Fruit fly (Drosophila melanogaster) whole organism, embryonic: Measurements from ENCODE around the gene CG8176.

Source experiments
- Adf1 ChIP-seq: fragments of 200-800 bp; sonication (Bioruptor generic); IDR thresholded peaks from 2 replicates; pipeline ENCODE4 v1.3.6; 2022; ENCODE audit warnings: missing biosample characterization, missing genetic modification characterization
- Aef1 ChIP-seq: fragments of 200-800 bp; sonication (Bioruptor generic); IDR thresholded peaks from 3 replicates; pipeline ENCODE4 v1.3.6; 2022; ENCODE audit warnings: missing biosample characterization, missing genetic modification characterization
- B-H1 ChIP-seq: fragments of 200-800 bp; sonication (Bioruptor generic); IDR thresholded peaks from 3 replicates; pipeline ENCODE4 v1.3.6; 2022; ENCODE audit warnings: missing biosample characterization, missing genetic modification characterization
- CG10267 ChIP-seq: fragments of 200-800 bp; sonication (Bioruptor generic); optimal IDR thresholded peaks from 2 replicates; lab custom pipeline; 2018; ENCODE audit warnings: missing biosample characterization, mild to moderate bottlenecking, missing genetic modification characterization, moderate library complexity
- CG10366 ChIP-seq: fragments of 200-800 bp; sonication (Bioruptor generic); IDR thresholded peaks from 2 replicates; pipeline ENCODE4 v1.3.6; 2022; ENCODE audit warnings: missing biosample characterization, missing genetic modification characterization
- CG10462 ChIP-seq: fragments of 200-800 bp; sonication (Bioruptor generic); optimal IDR thresholded peaks from 2 replicates; lab custom pipeline; 2016; ENCODE audit warnings: missing biosample characterization, missing genetic modification characterization
- CG11456 ChIP-seq: fragments of 200-800 bp; sonication (Bioruptor generic); IDR thresholded peaks from 3 replicates; pipeline ENCODE4 v1.3.6; 2022; ENCODE audit warnings: missing biosample characterization, missing genetic modification characterization
- CG12071 ChIP-seq: fragments of 200-800 bp; sonication (Bioruptor generic); optimal IDR thresholded peaks from 3 replicates; lab custom pipeline; 2018; ENCODE audit warnings: missing biosample characterization, mild to moderate bottlenecking, missing genetic modification characterization
- CG12942 ChIP-seq: fragments of 200-800 bp; sonication (Bioruptor generic); optimal IDR thresholded peaks from 3 replicates; lab custom pipeline; 2016; ENCODE audit warnings: missing biosample characterization, missing genetic modification characterization
- CG13424 ChIP-seq: fragments of 200-800 bp; sonication (Bioruptor generic); optimal IDR thresholded peaks from 2 replicates; lab custom pipeline; 2019; ENCODE audit warnings: missing biosample characterization, mild to moderate bottlenecking, missing genetic modification characterization, moderate library complexity
- CG15073 ChIP-seq: fragments of 200-800 bp; sonication (Bioruptor generic); optimal IDR thresholded peaks from 2 replicates; lab custom pipeline; 2016; ENCODE audit warnings: missing biosample characterization, missing genetic modification characterization
- CG15479 ChIP-seq: fragments of 200-800 bp; sonication (Bioruptor generic); optimal IDR thresholded peaks from 3 replicates; lab custom pipeline; 2019; ENCODE audit warnings: missing biosample characterization, mild to moderate bottlenecking, missing genetic modification characterization, moderate library complexity
- CG17359 ChIP-seq: fragments of 200-800 bp; sonication (Bioruptor generic); optimal IDR thresholded peaks from 3 replicates; lab custom pipeline; 2018; ENCODE audit warnings: missing biosample characterization, mild to moderate bottlenecking, missing genetic modification characterization, moderate library complexity
- CG17612 ChIP-seq: fragments of 200-800 bp; sonication (Bioruptor generic); IDR thresholded peaks from 2 replicates; pipeline ENCODE4 v1.3.6; 2022; ENCODE audit warnings: missing biosample characterization, missing genetic modification characterization
- CG1792 ChIP-seq: fragments of 200-800 bp; sonication (Bioruptor generic); optimal IDR thresholded peaks from 2 replicates; lab custom pipeline; 2016; ENCODE audit warnings: missing biosample characterization, missing genetic modification characterization
- CG30431 ChIP-seq: fragments of 200-800 bp; sonication (Bioruptor generic); optimal IDR thresholded peaks from 2 replicates; lab custom pipeline; 2017; ENCODE audit warnings: missing biosample characterization, missing genetic modification characterization
- CG31388 ChIP-seq: fragments of 200-800 bp; sonication (Bioruptor generic); optimal IDR thresholded peaks from 2 replicates; lab custom pipeline; 2016; ENCODE audit warnings: missing biosample characterization, missing genetic modification characterization
- CG4707 ChIP-seq: fragments of 200-800 bp; sonication (Bioruptor generic); optimal IDR thresholded peaks from 2 replicates; lab custom pipeline; 2018; ENCODE audit warnings: missing biosample characterization, mild to moderate bottlenecking, missing genetic modification characterization, moderate library complexity
- CG6854 ChIP-seq: fragments of 200-800 bp; sonication (Bioruptor generic); optimal IDR thresholded peaks from 3 replicates; lab custom pipeline; 2017; ENCODE audit warnings: missing biosample characterization, mild to moderate bottlenecking, missing genetic modification characterization
- CG7786 ChIP-seq: fragments of 200-800 bp; sonication (Bioruptor generic); optimal IDR thresholded peaks from 2 replicates; lab custom pipeline; 2016; ENCODE audit warnings: missing biosample characterization, missing genetic modification characterization
- CG8765 ChIP-seq: fragments of 200-800 bp; sonication (Bioruptor generic); IDR thresholded peaks from 2 replicates; pipeline ENCODE4 v1.3.6; 2022; ENCODE audit warnings: missing biosample characterization, missing genetic modification characterization
- CG9215 ChIP-seq: fragments of 200-800 bp; sonication (Bioruptor generic); IDR thresholded peaks from 2 replicates; pipeline ENCODE4 v1.3.6; 2022; ENCODE audit warnings: missing biosample characterization, missing genetic modification characterization
- Deaf1 ChIP-seq: fragments of 200-800 bp; optimal IDR thresholded peaks from 3 replicates; lab custom pipeline; 2019; ENCODE audit warnings: missing biosample characterization, mild to moderate bottlenecking, missing genetic modification characterization, moderate library complexity
- Dfd ChIP-seq, 2 experiments: fragments of >200 bp; optimal IDR thresholded peaks; 2 replicates each; lab custom pipeline; 2017; ENCODE audit warnings: missing biosample characterization in 2 of 2, missing genetic modification characterization in 2 of 2
- Ets97D ChIP-seq: fragments of 200-800 bp; sonication (Bioruptor generic); optimal IDR thresholded peaks from 3 replicates; lab custom pipeline; 2016; ENCODE audit warnings: missing biosample characterization, missing genetic modification characterization
- Gsc ChIP-seq: fragments of 200-800 bp; sonication (Bioruptor generic); IDR thresholded peaks from 2 replicates; pipeline ENCODE4 v1.3.6; 2022; ENCODE audit warnings: missing biosample characterization, missing genetic modification characterization
- HLH4C ChIP-seq: fragments of 200-800 bp; sonication (Bioruptor generic); IDR thresholded peaks from 3 replicates; pipeline ENCODE4 v1.3.6; 2022; ENCODE audit warnings: missing biosample characterization, missing genetic modification characterization; ENCODE audit not compliant: partially characterized antibody
- HmgD ChIP-seq: fragments of 200-800 bp; sonication (Bioruptor generic); optimal IDR thresholded peaks from 3 replicates; lab custom pipeline; 2016; ENCODE audit warnings: missing biosample characterization, missing genetic modification characterization
- Hmr ChIP-seq: fragments of 200-800 bp; sonication (Bioruptor generic); optimal IDR thresholded peaks from 3 replicates; lab custom pipeline; 2017; ENCODE audit warnings: mild to moderate bottlenecking, missing biosample characterization, missing genetic modification reagents, missing genetic modification characterization
- Hr39 ChIP-seq: fragments of >200 bp; optimal IDR thresholded peaks from 2 replicates; lab custom pipeline; 2017
- Lim3 ChIP-seq: fragments of 200-800 bp; sonication (Bioruptor generic); IDR thresholded peaks from 2 replicates; pipeline ENCODE4 v1.3.6; 2022; ENCODE audit warnings: missing biosample characterization, missing genetic modification characterization
- MESR4 ChIP-seq: fragments of 200-800 bp; sonication (Bioruptor generic); optimal IDR thresholded peaks from 2 replicates; lab custom pipeline; 2018; ENCODE audit warnings: missing biosample characterization, mild to moderate bottlenecking, missing genetic modification characterization, moderate library complexity
- MTF-1 ChIP-seq: fragments of 200-800 bp; sonication (Bioruptor generic); optimal IDR thresholded peaks from 2 replicates; lab custom pipeline; 2018; ENCODE audit warnings: missing biosample characterization, mild to moderate bottlenecking, missing genetic modification characterization, borderline replicate concordance
- NC2α ChIP-seq: fragments of 200-800 bp; sonication (Bioruptor generic); optimal IDR thresholded peaks from 2 replicates; lab custom pipeline; 2016; ENCODE audit warnings: missing biosample characterization, missing genetic modification characterization
- NK7.1 ChIP-seq: fragments of 200-800 bp; sonication (Bioruptor generic); optimal IDR thresholded peaks from 3 replicates; lab custom pipeline; 2016; ENCODE audit warnings: missing biosample characterization, missing genetic modification characterization
- Nf-YB ChIP-seq: fragments of 200-800 bp; sonication (Bioruptor generic); optimal IDR thresholded peaks from 3 replicates; lab custom pipeline; 2019; ENCODE audit warnings: missing biosample characterization, mild to moderate bottlenecking, missing genetic modification characterization, moderate library complexity
- Taf1 ChIP-seq: fragments of 200-800 bp; sonication (Bioruptor generic); IDR thresholded peaks from 2 replicates; pipeline ENCODE4 v1.3.6; 2022; ENCODE audit warnings: missing biosample characterization, missing genetic modification characterization
- Xrp1 ChIP-seq: fragments of 200-800 bp; sonication (Bioruptor generic); IDR thresholded peaks from 2 replicates; pipeline ENCODE4 v1.3.6; 2022; ENCODE audit warnings: missing biosample characterization, missing genetic modification characterization
- bab2 ChIP-seq: fragments of 200-800 bp; sonication (Bioruptor generic); optimal IDR thresholded peaks from 2 replicates; lab custom pipeline; 2016; ENCODE audit warnings: missing biosample characterization, missing genetic modification characterization
- bbx ChIP-seq: fragments of 200-800 bp; sonication (Bioruptor generic); IDR thresholded peaks from 2 replicates; pipeline ENCODE4 v1.3.6; 2022; ENCODE audit warnings: missing biosample characterization, missing genetic modification characterization; ENCODE audit not compliant: partially characterized antibody
- chif ChIP-seq, 2 experiments: fragments of 200-800 bp; sonication (Bioruptor generic); optimal IDR thresholded peaks; 3 replicates each; lab custom pipeline; 2016; ENCODE audit warnings: missing biosample characterization in 2 of 2, missing genetic modification characterization in 2 of 2
- croc ChIP-seq: fragments of 200-800 bp; sonication (Bioruptor generic); conservative IDR thresholded peaks from 3 replicates; pipeline ENCODE4 v1.3.6; 2022; ENCODE audit warnings: missing biosample characterization, missing genetic modification characterization
- dmrt99B ChIP-seq: fragments of 200-800 bp; sonication (Bioruptor generic); optimal IDR thresholded peaks from 2 replicates; lab custom pipeline; 2018; ENCODE audit warnings: missing biosample characterization, mild to moderate bottlenecking, missing genetic modification characterization, moderate library complexity
- fd102C ChIP-seq: fragments of 200-800 bp; sonication (Bioruptor generic); optimal IDR thresholded peaks from 2 replicates; lab custom pipeline; 2018; ENCODE audit warnings: missing biosample characterization, mild to moderate bottlenecking, missing genetic modification characterization, moderate library complexity
- jumu ChIP-seq: fragments of 200-800 bp; sonication (Bioruptor generic); optimal IDR thresholded peaks from 3 replicates; lab custom pipeline; 2016; ENCODE audit warnings: missing biosample characterization, missing genetic modification characterization
- knrl ChIP-seq: fragments of 200-800 bp; sonication (Bioruptor generic); IDR thresholded peaks from 3 replicates; pipeline ENCODE4 v1.3.6; 2022; ENCODE audit warnings: missing biosample characterization, missing genetic modification characterization; ENCODE audit not compliant: partially characterized antibody
- luna ChIP-seq: fragments of 200-800 bp; sonication (Bioruptor generic); optimal IDR thresholded peaks from 2 replicates; lab custom pipeline; 2016; ENCODE audit warnings: missing biosample characterization, missing genetic modification characterization
- sc ChIP-seq, 3 experiments: fragments of >200 bp in 2 of 3; fragments of 200-800 bp in 1 of 3; sonication (Bioruptor generic) in 1 of 3; optimal IDR thresholded peaks; 2 replicates in 2 of 3; 3 replicates in 1 of 3; lab custom pipeline; 2017; ENCODE audit warnings: mild to moderate bottlenecking in 1 of 3, missing biosample characterization in 1 of 3, missing genetic modification characterization in 1 of 3, missing genetic modification reagents in 1 of 3
- tgo ChIP-seq: fragments of 200-800 bp; sonication (Bioruptor generic); IDR thresholded peaks from 3 replicates; pipeline ENCODE4 v1.3.6; 2022; ENCODE audit warnings: missing biosample characterization, missing genetic modification characterization

CG8176 gene

dm6 chr3R:9563240-9563992 is 47.6 kb downstream of the CG8176 start, which contains the start of the genes CG9393 and Vps45 (continued):
- no peak for TF ChIP-seq CG15073
- peak; percentile 17 for TF ChIP-seq luna (GFP tag; lab: Kevin White, UChicago)
- TF ChIP-seq Ets97D (GFP tag; lab: Kevin White, UChicago): peak; percentile 77
- TF ChIP-seq CG17359 (tag; lab: Kevin White, UChicago): peak; percentile 41
- TF ChIP-seq jumu (GFP tag; lab: Kevin White, UChicago): peak; percentile 62
- TF ChIP-seq CG1792 (GFP tag; lab: Kevin White, UChicago): no peak
- no peak for TF ChIP-seq CG4707 (GFP tag; lab: Kevin White, UChicago)
- TF ChIP-seq CG12071 (GFP tag; lab: Kevin White, UChicago): no peak
- TF ChIP-seq CG15479 (GFP tag; lab: Kevin White, UChicago): no peak
- peak; percentile 29 for TF ChIP-seq NC2α (GFP tag; lab: Kevin White, UChicago)
- TF ChIP-seq knrl (GFP tag; lab: Robert Waterston, UW): peak; percentile 95
- TF ChIP-seq Dfd (GFP tag; optimal IDR thresholded peaks at IDR 0.05; lab: Kevin White, UChicago): no peak
- TF ChIP-seq CG10462 (GFP tag; lab: Kevin White, UChicago): peak; percentile 37
- no peak for TF ChIP-seq Hmr (GFP tag; lab: Kevin White, UChicago)
- peak; percentile 17 for TF ChIP-seq Nf-YB (GFP tag; lab: Kevin White, UChicago)
- TF ChIP-seq CG17612 (GFP tag; lab: Robert Waterston, UW): no peak
- peak; percentile 34 for TF ChIP-seq MESR4 (GFP tag; lab: Kevin White, UChicago)
- TF ChIP-seq Taf1 (GFP tag; lab: Robert Waterston, UW): no peak
- TF ChIP-seq bab2: peak; percentile 63
- no peak for TF ChIP-seq CG30431 (GFP tag; lab: Kevin White, UChicago)
- peak; percentile 57 for TF ChIP-seq CG7786
- peak; percentile 52; the same call in 1 of the 2 replicates for TF ChIP-seq CG10366 (GFP tag; lab: Robert Waterston, UW)
- no peak for TF ChIP-seq CG11456
- peak; percentile 49; the same call in 1 of the 2 replicates for TF ChIP-seq CG8765 (GFP tag; lab: Robert Waterston, UW)
- peak; percentile 74 for TF ChIP-seq CG13424 (tag; lab: Kevin White, UChicago)
- TF ChIP-seq HmgD: peak; percentile 44
- TF ChIP-seq Hr39: no peak
- no peak for TF ChIP-seq Gsc (GFP tag; lab: Robert Waterston, UW)
- TF ChIP-seq Aef1 (GFP tag; lab: Robert Waterston, UW): peak; percentile 27; the same call in 1 of the 3 replicates
- no peak for TF ChIP-seq NK7.1 (GFP tag; lab: Kevin White, UChicago)
- peak; percentile 63 for TF ChIP-seq CG9215 (GFP tag; lab: Robert Waterston, UW)
- peak; percentile 94 for TF ChIP-seq HLH4C (GFP tag; lab: Robert Waterston, UW)
- no peak for TF ChIP-seq dmrt99B (tag; lab: Kevin White, UChicago)
- TF ChIP-seq tgo (GFP tag; lab: Robert Waterston, UW): peak; percentile 48; the same call in 1 of the 3 replicates
- TF ChIP-seq CG6854 (GFP tag; lab: Kevin White, UChicago): no peak
- TF ChIP-seq fd102C: no peak
- TF ChIP-seq CG31388 (GFP tag; lab: Kevin White, UChicago): peak; percentile 13
- no peak for TF ChIP-seq Lim3 (GFP tag; lab: Robert Waterston, UW)
- no peak for TF ChIP-seq Deaf1
- peak; percentile 66 for TF ChIP-seq Xrp1 (GFP tag; lab: Robert Waterston, UW)
- TF ChIP-seq croc: 0 out of 3 replicates have a peak, but pooled peaks have one; percentile 23
- peak; percentile 65 for TF ChIP-seq CG10267 (tag; lab: Kevin White, UChicago)
- no peak for TF ChIP-seq sc (optimal IDR thresholded peaks at IDR 0.05; lab: Kevin White, UChicago)
- TF ChIP-seq sc (GFP tag; optimal IDR thresholded peaks at IDR 0.05; lab: Kevin White, UChicago): no peak
- 0 out of 3 replicates have a peak, but pooled peaks have one; percentile 14 for TF ChIP-seq B-H1 (GFP tag; lab: Robert Waterston, UW)
- TF ChIP-seq CG12942 (GFP tag; lab: Kevin White, UChicago): peak; percentile 61
- TF ChIP-seq chif (GFP tag; optimal IDR thresholded peaks at IDR 0.05; lab: Kevin White, UChicago): peak; percentile 38 to 57
- TF ChIP-seq Adf1 (GFP tag; lab: Robert Waterston, UW): peak; percentile 9; the same call in 1 of the 2 replicates
- no peak for TF ChIP-seq MTF-1 (GFP tag; lab: Kevin White, UChicago)
- peak; percentile 92 for TF ChIP-seq bbx (GFP tag; lab: Robert Waterston, UW)
